Fruit fly (Drosophila melanogaster) whole organism: ENCODE measurements around the gene CG8032.

Experiments used
- CG8478 ChIP-seq: fragments of >200 bp; optimal IDR thresholded peaks from 2 replicates; lab custom pipeline; 2018; ENCODE audit warnings: inconsistent platforms
- Dll ChIP-seq: fragments of >200 bp; optimal IDR thresholded peaks from 2 replicates; lab custom pipeline; 2017
- EcR ChIP-seq, 2 experiments: fragments of >200 bp; optimal IDR thresholded peaks; 2 replicates each; lab custom pipeline; 2017; ENCODE audit warnings: missing biosample characterization in 2 of 2, missing genetic modification characterization in 2 of 2, missing genetic modification reagents in 2 of 2
- pan ChIP-seq: fragments of >200 bp; optimal IDR thresholded peaks from 2 replicates; lab custom pipeline; 2017
- psq ChIP-seq: fragments of >200 bp; optimal IDR thresholded peaks from 2 replicates; lab custom pipeline; 2017
- usp ChIP-seq: fragments of >200 bp; optimal IDR thresholded peaks from 2 replicates; lab custom pipeline; 2017; ENCODE audit warnings: missing biosample characterization, missing genetic modification characterization, mixed read lengths

Gene CG8032

dm6 chr3R:8673803-8674234 lies 9.9 kb downstream of the CG8032 start, which contains the start of gene mRpL19:
TSS of gene mRpL19 (plus strand) at chr3R:8674109.
- TF ChIP-seq usp (GFP tag; lab: Kevin White, UChicago) (no peak), pan (lab: Kevin White, UChicago) (no peak), EcR (GFP tag; optimal IDR thresholded peaks at IDR 0.05; lab: Kevin White, UChicago) (no peak), psq (lab: Kevin White, UChicago) (no peak), CG8478 (lab: Kevin White, UChicago) (no peak), Dll (no peak)

dm6 chr3R:8676560-8677000 lies 12.7 kb downstream of the CG8032 start, which contains the start of the genes Unc50, CG11755 and CG8043:
TSS of gene Unc50 (minus strand) at chr3R:8676613.
TSS of gene CG11755 (plus strand) at chr3R:8676915.
TSS of gene CG8043 (plus strand) at chr3R:8676915.
- no peak for TF ChIP-seq pan (lab: Kevin White, UChicago)
- no peak for TF ChIP-seq usp (GFP tag; lab: Kevin White, UChicago)
- no peak for TF ChIP-seq psq (lab: Kevin White, UChicago)
- TF ChIP-seq EcR (GFP tag; optimal IDR thresholded peaks at IDR 0.05; lab: Kevin White, UChicago) = no peak
- TF ChIP-seq Dll = no peak
- no peak for TF ChIP-seq CG8478 (lab: Kevin White, UChicago)

- TF ChIP-seq pan (lab: Kevin White, UChicago) = no peak
Measured at dm6 chr3R:8679934-8680333, 16.0 kb downstream of the CG8032 start, which contains the start of gene CG33325. TSS of gene CG33325 (minus strand) at chr3R:8680034.

- TF ChIP-seq EcR (GFP tag; optimal IDR thresholded peaks at IDR 0.05; lab: Kevin White, UChicago) (no peak), pan (lab: Kevin White, UChicago) (no peak), CG8478 (lab: Kevin White, UChicago) (no peak), Dll (no peak), usp (GFP tag; lab: Kevin White, UChicago) (no peak), psq (lab: Kevin White, UChicago) (no peak)
Measured at dm6 chr3R:8680611-8681010, 16.7 kb downstream of the CG8032 start.

dm6 chr3R:8683280-8683679 lies 19.4 kb downstream of the CG8032 start:
- TF ChIP-seq Dll = no peak
- no peak for TF ChIP-seq usp (GFP tag; lab: Kevin White, UChicago)
- no peak for TF ChIP-seq CG8478 (lab: Kevin White, UChicago)
- no peak for TF ChIP-seq psq (lab: Kevin White, UChicago)
- TF ChIP-seq pan (lab: Kevin White, UChicago) = no peak
- no peak for TF ChIP-seq EcR (GFP tag; optimal IDR thresholded peaks at IDR 0.05; lab: Kevin White, UChicago)

- TF ChIP-seq usp (GFP tag; lab: Kevin White, UChicago) (no peak), Dll (no peak), pan (lab: Kevin White, UChicago) (no peak), EcR (GFP tag; optimal IDR thresholded peaks at IDR 0.05; lab: Kevin White, UChicago) (no peak), CG8478 (lab: Kevin White, UChicago) (no peak), psq (lab: Kevin White, UChicago) (no peak)
Measured at dm6 chr3R:8684328-8685177, 20.6 kb downstream of the CG8032 start, which contains the start of gene CG44227. TSS of gene CG44227 (minus strand) at chr3R:8685176.

- TF ChIP-seq Dll (no peak), CG8478 (lab: Kevin White, UChicago) (no peak), pan (lab: Kevin White, UChicago) (no peak), EcR (GFP tag; optimal IDR thresholded peaks at IDR 0.05; lab: Kevin White, UChicago) (no peak), psq (lab: Kevin White, UChicago) (no peak), usp (GFP tag; lab: Kevin White, UChicago) (no peak)
Measured at dm6 chr3R:8686446-8686845, 22.5 kb downstream of the CG8032 start.

dm6 chr3R:8694110-8694826 lies 30.4 kb downstream of the CG8032 start:
- no peak for TF ChIP-seq EcR (GFP tag; optimal IDR thresholded peaks at IDR 0.05; lab: Kevin White, UChicago)
- no peak for TF ChIP-seq CG8478 (lab: Kevin White, UChicago)
- no peak for TF ChIP-seq Dll
- no peak for TF ChIP-seq psq (lab: Kevin White, UChicago)
- TF ChIP-seq pan (lab: Kevin White, UChicago) = no peak

dm6 chr3R:8697772-8698259 lies 33.9 kb downstream of the CG8032 start, which contains the start of gene hb:
TSS of gene hb (minus strand) at chr3R:8697822.
- TF ChIP-seq usp (GFP tag; lab: Kevin White, UChicago) (no peak), CG8478 (lab: Kevin White, UChicago) (no peak), Dll (no peak), psq (lab: Kevin White, UChicago) (no peak), EcR (GFP tag; optimal IDR thresholded peaks at IDR 0.05; lab: Kevin White, UChicago) (no peak), pan (lab: Kevin White, UChicago) (no peak)

- no peak for TF ChIP-seq usp (GFP tag; lab: Kevin White, UChicago)
- TF ChIP-seq CG8478 (lab: Kevin White, UChicago) = no peak
- no peak for TF ChIP-seq EcR (GFP tag; optimal IDR thresholded peaks at IDR 0.05; lab: Kevin White, UChicago)
- no peak for TF ChIP-seq psq (lab: Kevin White, UChicago)
- TF ChIP-seq Dll = no peak
- TF ChIP-seq pan (lab: Kevin White, UChicago) = no peak
Measured at dm6 chr3R:8699230-8699629, 35.3 kb downstream of the CG8032 start.

- TF ChIP-seq Dll (no peak), EcR (GFP tag; optimal IDR thresholded peaks at IDR 0.05; lab: Kevin White, UChicago) (no peak), psq (lab: Kevin White, UChicago) (no peak), pan (lab: Kevin White, UChicago) (no peak), CG8478 (lab: Kevin White, UChicago) (no peak), usp (GFP tag; lab: Kevin White, UChicago) (no peak)
Measured at dm6 chr3R:8700660-8701059, 36.7 kb downstream of the CG8032 start.
